Fruit fly (Drosophila melanogaster) whole organism, embryonic: ENCODE data around the gene dyw.
A peak's percentile ranks its signal among the peaks of the same experiment; 100 is the strongest.

Experiments used
- Atf-2 ChIP-seq: fragments of 200-800 bp; sonication (Bioruptor generic); optimal IDR thresholded peaks from 2 replicates; lab custom pipeline; 2016; ENCODE audit warnings: missing biosample characterization, missing genetic modification characterization
- CG10654 ChIP-seq: fragments of 200-800 bp; sonication (Bioruptor generic); optimal IDR thresholded peaks from 2 replicates; lab custom pipeline; 2016; ENCODE audit warnings: missing biosample characterization, missing genetic modification characterization
- CG11560 ChIP-seq: fragments of 200-800 bp; sonication (Bioruptor generic); IDR thresholded peaks from 3 replicates; pipeline ENCODE4 v1.3.6; 2022; ENCODE audit warnings: missing biosample characterization, missing genetic modification characterization
- CG11696 ChIP-seq: fragments of 200-800 bp; sonication (Bioruptor generic); IDR thresholded peaks from 2 replicates; pipeline ENCODE4 v1.3.6; 2022; ENCODE audit warnings: missing biosample characterization, missing genetic modification characterization
- CG12071 ChIP-seq: fragments of 200-800 bp; sonication (Bioruptor generic); optimal IDR thresholded peaks from 3 replicates; lab custom pipeline; 2018; ENCODE audit warnings: missing biosample characterization, mild to moderate bottlenecking, missing genetic modification characterization
- CG16779 ChIP-seq: fragments of 200-800 bp; sonication (Bioruptor generic); IDR thresholded peaks from 2 replicates; pipeline ENCODE4 v1.3.6; 2022; ENCODE audit warnings: missing biosample characterization, missing genetic modification characterization
- CG17912 ChIP-seq: fragments of 200-800 bp; sonication (Bioruptor generic); optimal IDR thresholded peaks from 2 replicates; lab custom pipeline; 2018; ENCODE audit warnings: missing biosample characterization, mild to moderate bottlenecking, missing genetic modification characterization
- CG18011 ChIP-seq: fragments of 200-800 bp; sonication (Bioruptor generic); optimal IDR thresholded peaks from 2 replicates; lab custom pipeline; 2017; ENCODE audit warnings: missing biosample characterization, missing genetic modification characterization, mild to moderate bottlenecking, moderate library complexity, missing genotype
- CG18262 ChIP-seq: fragments of 200-800 bp; optimal IDR thresholded peaks from 3 replicates; lab custom pipeline; 2019; ENCODE audit warnings: missing biosample characterization, mild to moderate bottlenecking, missing genetic modification characterization, moderate library complexity
- CG2120 ChIP-seq: fragments of 200-800 bp; sonication (Bioruptor generic); optimal IDR thresholded peaks from 3 replicates; lab custom pipeline; 2016; ENCODE audit warnings: missing biosample characterization, missing genetic modification characterization
- CG2678 ChIP-seq: fragments of 200-800 bp; sonication (Bioruptor generic); optimal IDR thresholded peaks from 3 replicates; lab custom pipeline; 2019; ENCODE audit warnings: missing biosample characterization, mild to moderate bottlenecking, missing genetic modification characterization, moderate library complexity
- CG31224 ChIP-seq: fragments of 200-800 bp; sonication (Bioruptor generic); IDR thresholded peaks from 2 replicates; pipeline ENCODE4 v1.3.6; 2022; ENCODE audit warnings: missing biosample characterization, missing genetic modification characterization
- CG31441 ChIP-seq: fragments of 200-800 bp; sonication (Bioruptor generic); IDR thresholded peaks from 2 replicates; pipeline ENCODE4 v1.3.6; 2022; ENCODE audit warnings: missing biosample characterization, missing genetic modification characterization
- CG32532 ChIP-seq: fragments of 200-800 bp; sonication (Bioruptor generic); IDR thresholded peaks from 2 replicates; pipeline ENCODE4 v1.3.6; 2022; ENCODE audit warnings: missing biosample characterization, missing genetic modification characterization
- CG3281 ChIP-seq: fragments of 200-800 bp; sonication (Bioruptor generic); optimal IDR thresholded peaks from 3 replicates; lab custom pipeline; 2017; ENCODE audit warnings: missing biosample characterization, mild to moderate bottlenecking, missing genetic modification characterization
- CG34224 ChIP-seq: fragments of 200-800 bp; sonication (Bioruptor generic); IDR thresholded peaks from 3 replicates; pipeline ENCODE4 v1.3.6; 2022; ENCODE audit warnings: missing biosample characterization, missing genetic modification characterization; ENCODE audit not compliant: partially characterized antibody
- CG4820 ChIP-seq: fragments of 200-800 bp; sonication (Bioruptor generic); optimal IDR thresholded peaks from 3 replicates; lab custom pipeline; 2016; ENCODE audit warnings: missing biosample characterization, missing genetic modification characterization
- CG6254 ChIP-seq: fragments of 200-800 bp; sonication (Bioruptor generic); optimal IDR thresholded peaks from 3 replicates; lab custom pipeline; 2017; ENCODE audit warnings: mild to moderate bottlenecking, missing biosample characterization, missing genetic modification reagents, missing genetic modification characterization
- CG7839 ChIP-seq: fragments of 200-800 bp; sonication (Bioruptor generic); optimal IDR thresholded peaks from 3 replicates; lab custom pipeline; 2018; ENCODE audit warnings: missing biosample characterization, mild to moderate bottlenecking, missing genetic modification characterization, moderate library complexity
- D19A ChIP-seq: fragments of 200-800 bp; optimal IDR thresholded peaks from 3 replicates; lab custom pipeline; 2019; ENCODE audit warnings: missing biosample characterization, mild to moderate bottlenecking, missing genetic modification characterization, moderate library complexity
- Dbx ChIP-seq: fragments of 200-800 bp; sonication (Bioruptor generic); IDR thresholded peaks from 3 replicates; pipeline ENCODE4 v1.3.6; 2022; ENCODE audit warnings: missing biosample characterization, missing genetic modification characterization
- Dp ChIP-seq: fragments of 200-800 bp; sonication (Bioruptor generic); optimal IDR thresholded peaks from 2 replicates; lab custom pipeline; 2018; ENCODE audit warnings: missing biosample characterization, mild to moderate bottlenecking, missing genetic modification characterization, moderate library complexity
- Drgx ChIP-seq: fragments of 200-800 bp; sonication (Bioruptor generic); IDR thresholded peaks from 2 replicates; pipeline ENCODE4 v1.3.6; 2022; ENCODE audit warnings: missing biosample characterization, missing genetic modification characterization
- Ets97D ChIP-seq: fragments of 200-800 bp; sonication (Bioruptor generic); optimal IDR thresholded peaks from 3 replicates; lab custom pipeline; 2016; ENCODE audit warnings: missing biosample characterization, missing genetic modification characterization
- Hey ChIP-seq: fragments of 200-800 bp; sonication (Bioruptor generic); optimal IDR thresholded peaks from 3 replicates; lab custom pipeline; 2018; ENCODE audit warnings: missing biosample characterization, mild to moderate bottlenecking, missing genetic modification characterization
- Hmx ChIP-seq: fragments of 200-800 bp; sonication (Bioruptor generic); optimal IDR thresholded peaks from 2 replicates; lab custom pipeline; 2016; ENCODE audit warnings: missing biosample characterization, missing genetic modification characterization
- Med ChIP-seq: fragments of 200-800 bp; sonication (Bioruptor generic); peaks from one replicate; lab custom pipeline; 2016; ENCODE audit warnings: missing biosample characterization, missing genetic modification characterization, mild to moderate bottlenecking, inconsistent platforms, moderate library complexity
- Opbp ChIP-seq: fragments of 200-800 bp; sonication (Bioruptor generic); IDR thresholded peaks from 3 replicates; pipeline ENCODE4 v1.3.6; 2022; ENCODE audit warnings: missing biosample characterization, missing genetic modification characterization; ENCODE audit not compliant: partially characterized antibody
- Tbp ChIP-seq: fragments of >200 bp; optimal IDR thresholded peaks from 2 replicates; lab custom pipeline; 2018; ENCODE audit warnings: missing biosample characterization, missing genetic modification characterization
- amos ChIP-seq: fragments of 200-800 bp; sonication (Bioruptor generic); IDR thresholded peaks from 2 replicates; pipeline ENCODE4 v1.3.6; 2022; ENCODE audit warnings: missing biosample characterization, missing genetic modification characterization; ENCODE audit not compliant: partially characterized antibody
- bbx ChIP-seq: fragments of 200-800 bp; sonication (Bioruptor generic); IDR thresholded peaks from 2 replicates; pipeline ENCODE4 v1.3.6; 2022; ENCODE audit warnings: missing biosample characterization, missing genetic modification characterization; ENCODE audit not compliant: partially characterized antibody
- crol ChIP-seq: fragments of 200-800 bp; sonication (Bioruptor generic); IDR thresholded peaks from 2 replicates; pipeline ENCODE4 v1.3.6; 2022; ENCODE audit warnings: missing biosample characterization, missing genetic modification characterization
- crp ChIP-seq, 2 experiments: fragments of 200-800 bp; sonication (Bioruptor generic); optimal IDR thresholded peaks; 2 replicates in 1 of 2; 3 replicates in 1 of 2; lab custom pipeline; 2017; ENCODE audit warnings: missing biosample characterization in 2 of 2, missing genetic modification characterization in 2 of 2, mild to moderate bottlenecking in 1 of 2, moderate library complexity in 1 of 2
- dan ChIP-seq: fragments of 200-800 bp; sonication (Bioruptor generic); IDR thresholded peaks from 2 replicates; pipeline ENCODE4 v1.3.6; 2022; ENCODE audit warnings: missing biosample characterization, missing genetic modification characterization
- dimm ChIP-seq: fragments of 200-800 bp; sonication (Bioruptor generic); IDR thresholded peaks from 2 replicates; pipeline ENCODE4 v1.3.6; 2022; ENCODE audit warnings: missing biosample characterization, missing genetic modification characterization
- eve ChIP-seq, 2 experiments: fragments of >200 bp; optimal IDR thresholded peaks; 2 replicates each; lab custom pipeline; 2017; ENCODE audit warnings: missing biosample characterization in 2 of 2, missing genetic modification characterization in 2 of 2
- exex ChIP-seq: fragments of 200-800 bp; sonication (Bioruptor generic); optimal IDR thresholded peaks from 4 replicates; lab custom pipeline; 2018; ENCODE audit warnings: missing biosample characterization, mild to moderate bottlenecking, missing genetic modification characterization, moderate library complexity
- eyg ChIP-seq: fragments of 200-800 bp; sonication (Bioruptor generic); optimal IDR thresholded peaks from 3 replicates; lab custom pipeline; 2016; ENCODE audit warnings: missing biosample characterization, missing genetic modification characterization
- knrl ChIP-seq: fragments of 200-800 bp; sonication (Bioruptor generic); IDR thresholded peaks from 3 replicates; pipeline ENCODE4 v1.3.6; 2022; ENCODE audit warnings: missing biosample characterization, missing genetic modification characterization; ENCODE audit not compliant: partially characterized antibody
- nerfin-2 ChIP-seq: fragments of 200-800 bp; sonication (Bioruptor generic); IDR thresholded peaks from 2 replicates; pipeline ENCODE4 v1.3.6; 2022; ENCODE audit warnings: missing biosample characterization, missing genetic modification characterization; ENCODE audit not compliant: partially characterized antibody
- onecut ChIP-seq: fragments of 200-800 bp; sonication (Bioruptor generic); IDR thresholded peaks from 2 replicates; pipeline ENCODE4 v1.3.6; 2022; ENCODE audit warnings: missing biosample characterization, missing genetic modification characterization
- pfk ChIP-seq: fragments of 200-800 bp; sonication (Bioruptor generic); optimal IDR thresholded peaks from 2 replicates; lab custom pipeline; 2018; ENCODE audit warnings: missing biosample characterization, mild to moderate bottlenecking, missing genetic modification characterization, moderate library complexity
- row ChIP-seq: fragments of 200-800 bp; sonication (Bioruptor generic); IDR thresholded peaks from 3 replicates; pipeline ENCODE4 v1.3.6; 2022; ENCODE audit warnings: missing biosample characterization, missing genetic modification characterization
- sima ChIP-seq: fragments of 200-800 bp; sonication (Bioruptor generic); optimal IDR thresholded peaks from 2 replicates; lab custom pipeline; 2016; ENCODE audit warnings: missing biosample characterization, missing genetic modification characterization
- sqz ChIP-seq: fragments of 200-800 bp; sonication (Bioruptor generic); optimal IDR thresholded peaks from 3 replicates; lab custom pipeline; 2018; ENCODE audit warnings: missing biosample characterization, mild to moderate bottlenecking, missing genetic modification characterization
- stc ChIP-seq: fragments of 200-800 bp; sonication (Bioruptor generic); IDR thresholded peaks from 2 replicates; pipeline ENCODE4 v1.3.6; 2022; ENCODE audit warnings: missing biosample characterization, missing genetic modification characterization
- tgo ChIP-seq: fragments of 200-800 bp; sonication (Bioruptor generic); IDR thresholded peaks from 3 replicates; pipeline ENCODE4 v1.3.6; 2022; ENCODE audit warnings: missing biosample characterization, missing genetic modification characterization
- tin ChIP-seq: fragments of 200-800 bp; sonication (Bioruptor generic); optimal IDR thresholded peaks from 3 replicates; lab custom pipeline; 2016; ENCODE audit warnings: missing biosample characterization, missing genetic modification characterization
- trh ChIP-seq: fragments of 200-800 bp; sonication (Bioruptor generic); optimal IDR thresholded peaks from 2 replicates; lab custom pipeline; 2016; ENCODE audit warnings: missing biosample characterization, missing genetic modification characterization
- zf30C ChIP-seq: fragments of 200-800 bp; sonication (Bioruptor generic); optimal IDR thresholded peaks from 3 replicates; lab custom pipeline; 2018; ENCODE audit warnings: missing biosample characterization, mild to moderate bottlenecking, missing genetic modification characterization
- zfh2 ChIP-seq: fragments of 200-800 bp; sonication (Bioruptor generic); optimal IDR thresholded peaks from 2 replicates; lab custom pipeline; 2016; ENCODE audit warnings: missing biosample characterization, missing genetic modification characterization

The dyw gene

dm6 chrX:2659430-2660075 lies 34.1 kb downstream of the dyw start (continued):
- TF ChIP-seq tgo (GFP tag; lab: Robert Waterston, UW) (no peak), dimm (GFP tag; lab: Robert Waterston, UW) (no peak), Med (no peak), CG2120 (no peak), crp (GFP tag; optimal IDR thresholded peaks at IDR 0.05; lab: Kevin White, UChicago) (no peak), Opbp (no peak), sima (no peak), Atf-2 (GFP tag; lab: Kevin White, UChicago) (no peak), Drgx (GFP tag; lab: Robert Waterston, UW) (peak; percentile 58), CG32532 (no peak), Hmx (no peak), knrl (GFP tag; lab: Robert Waterston, UW) (no peak), zfh2 (GFP tag; lab: Kevin White, UChicago) (no peak), bbx (no peak), crol (GFP tag; lab: Robert Waterston, UW) (no peak), dan (GFP tag; lab: Robert Waterston, UW) (no peak), Tbp (GFP tag; lab: Kevin White, UChicago) (no peak), zf30C (GFP tag; lab: Kevin White, UChicago) (peak; percentile 61), D19A (tag; lab: Kevin White, UChicago) (peak; percentile 27), CG12071 (GFP tag; lab: Kevin White, UChicago) (no peak), stc (GFP tag; lab: Robert Waterston, UW) (no peak), eyg (GFP tag; lab: Kevin White, UChicago) (no peak), exex (tag; lab: Kevin White, UChicago) (no peak), CG34224 (no peak), eve (GFP tag; optimal IDR thresholded peaks at IDR 0.05; lab: Kevin White, UChicago) (no peak), CG4820 (GFP tag; lab: Kevin White, UChicago) (no peak), CG17912 (GFP tag; lab: Kevin White, UChicago) (no peak), CG18011 (GFP tag; lab: Kevin White, UChicago) (no peak), Ets97D (GFP tag; lab: Kevin White, UChicago) (no peak), CG2678 (tag; lab: Kevin White, UChicago) (no peak), amos (GFP tag; lab: Robert Waterston, UW) (no peak), Dp (GFP tag; lab: Kevin White, UChicago) (no peak), tin (GFP tag; lab: Kevin White, UChicago) (no peak), onecut (peak; percentile 37), sqz (GFP tag; lab: Kevin White, UChicago) (no peak), CG31441 (GFP tag; lab: Robert Waterston, UW) (0 out of 2 replicates have a peak, but pooled peaks have one; percentile 26), CG31224 (no peak), CG6254 (peak; percentile 54), CG7839 (peak; percentile 9), CG11560 (tag; lab: Robert Waterston, UW) (no peak), pfk (GFP tag; lab: Kevin White, UChicago) (peak; percentile 31), CG10654 (no peak), trh (GFP tag; lab: Kevin White, UChicago) (no peak), Dbx (no peak), CG16779 (GFP tag; lab: Robert Waterston, UW) (no peak), row (GFP tag; lab: Robert Waterston, UW) (0 out of 3 replicates have a peak, but pooled peaks have one; percentile 19), Hey (tag; lab: Kevin White, UChicago) (no peak), CG18262 (peak; percentile 6), nerfin-2 (GFP tag; lab: Robert Waterston, UW) (no peak), CG11696 (GFP tag; lab: Robert Waterston, UW) (no peak), CG3281 (no peak)
